Fruit fly (Drosophila melanogaster) whole organism, adult: ENCODE data around the gene CG5790.

Source experiments
- CG11617 ChIP-seq: fragments of 200-800 bp; sonication (Bioruptor generic); optimal IDR thresholded peaks from 2 replicates; lab custom pipeline; 2017; ENCODE audit warnings: mild to moderate bottlenecking, missing biosample characterization, missing genetic modification reagents, missing genetic modification characterization
- CG12768 ChIP-seq: fragments of 200-800 bp; sonication (Bioruptor generic); optimal IDR thresholded peaks from 2 replicates; lab custom pipeline; 2017; ENCODE audit warnings: missing biosample characterization, missing genetic modification characterization, mild to moderate bottlenecking, moderate library complexity, missing genetic modification reagents
- CG14711 ChIP-seq: fragments of 200-800 bp; sonication (Bioruptor generic); optimal IDR thresholded peaks from 2 replicates; lab custom pipeline; 2018; ENCODE audit warnings: missing biosample characterization, mild to moderate bottlenecking, missing genetic modification characterization, moderate library complexity
- CG1620 ChIP-seq: fragments of 200-800 bp; sonication (Bioruptor generic); optimal IDR thresholded peaks from 2 replicates; lab custom pipeline; 2016; ENCODE audit warnings: missing biosample characterization, missing genetic modification characterization
- CG33017 ChIP-seq: fragments of 200-800 bp; sonication (Bioruptor generic); optimal IDR thresholded peaks from 2 replicates; lab custom pipeline; 2018; ENCODE audit warnings: missing biosample characterization, mild to moderate bottlenecking, missing genetic modification characterization, moderate library complexity
- CG5204 ChIP-seq: fragments of 200-800 bp; sonication (Bioruptor generic); optimal IDR thresholded peaks from 2 replicates; lab custom pipeline; 2016; ENCODE audit warnings: missing biosample characterization, missing genetic modification characterization
- CG7045 ChIP-seq: fragments of 200-800 bp; sonication (Bioruptor generic); optimal IDR thresholded peaks from 2 replicates; lab custom pipeline; 2017; ENCODE audit warnings: missing biosample characterization, mild to moderate bottlenecking, missing genetic modification characterization
- CG7101 ChIP-seq: fragments of 200-800 bp; sonication (Bioruptor generic); optimal IDR thresholded peaks from 2 replicates; lab custom pipeline; 2018; ENCODE audit warnings: missing biosample characterization, mild to moderate bottlenecking, missing genetic modification characterization, moderate library complexity
- Clk ChIP-seq: fragments of 200-800 bp; sonication (Bioruptor generic); optimal IDR thresholded peaks from 2 replicates; lab custom pipeline; 2017; ENCODE audit warnings: missing biosample characterization, missing genetic modification characterization
- Crg-1 ChIP-seq: fragments of 200-800 bp; sonication (Bioruptor generic); optimal IDR thresholded peaks from 2 replicates; lab custom pipeline; 2016; ENCODE audit warnings: missing biosample characterization, missing genetic modification characterization
- Hr96 ChIP-seq: fragments of 200-800 bp; sonication (Bioruptor generic); optimal IDR thresholded peaks from 2 replicates; lab custom pipeline; 2016; ENCODE audit warnings: missing biosample characterization, missing genetic modification characterization
- Mnt ChIP-seq: fragments of 200-800 bp; sonication (Bioruptor generic); optimal IDR thresholded peaks from 2 replicates; lab custom pipeline; 2016; ENCODE audit warnings: missing biosample characterization, mild to moderate bottlenecking, missing genetic modification characterization
- bab1 ChIP-seq: fragments of 200-800 bp; sonication (Bioruptor generic); optimal IDR thresholded peaks from 3 replicates; lab custom pipeline; 2019; ENCODE audit warnings: missing biosample characterization, mild to moderate bottlenecking, missing genetic modification characterization, moderate library complexity
- cic ChIP-seq: fragments of 200-800 bp; sonication (Bioruptor generic); optimal IDR thresholded peaks from 2 replicates; lab custom pipeline; 2017; ENCODE audit warnings: missing biosample characterization, mild to moderate bottlenecking, missing genetic modification characterization, moderate library complexity
- cnc ChIP-seq, 2 experiments: fragments of >200 bp; optimal IDR thresholded peaks; 2 replicates each; lab custom pipeline; 2017
- kay ChIP-seq: fragments of 200-800 bp; sonication (Bioruptor generic); peaks from one replicate; lab custom pipeline; 2016; ENCODE audit warnings: missing biosample characterization, missing genetic modification characterization, borderline replicate concordance
- ovo ChIP-seq: fragments of 200-800 bp; sonication (Bioruptor generic); optimal IDR thresholded peaks from 2 replicates; lab custom pipeline; 2016; ENCODE audit warnings: missing biosample characterization, missing genetic modification characterization
- pad ChIP-seq: fragments of 200-800 bp; sonication (Bioruptor generic); optimal IDR thresholded peaks from 3 replicates; lab custom pipeline; 2017; ENCODE audit warnings: missing biosample characterization, missing genetic modification characterization, mild to moderate bottlenecking, moderate library complexity, missing genetic modification reagents
- tj ChIP-seq: fragments of 200-800 bp; sonication (Bioruptor generic); optimal IDR thresholded peaks from 3 replicates; lab custom pipeline; 2017; ENCODE audit warnings: missing biosample characterization, mild to moderate bottlenecking, missing genetic modification characterization, moderate library complexity
- toe ChIP-seq: fragments of 200-800 bp; sonication (Bioruptor generic); optimal IDR thresholded peaks from 2 replicates; lab custom pipeline; 2016; ENCODE audit warnings: missing biosample characterization, missing genetic modification characterization

Gene CG5790

DNA sequence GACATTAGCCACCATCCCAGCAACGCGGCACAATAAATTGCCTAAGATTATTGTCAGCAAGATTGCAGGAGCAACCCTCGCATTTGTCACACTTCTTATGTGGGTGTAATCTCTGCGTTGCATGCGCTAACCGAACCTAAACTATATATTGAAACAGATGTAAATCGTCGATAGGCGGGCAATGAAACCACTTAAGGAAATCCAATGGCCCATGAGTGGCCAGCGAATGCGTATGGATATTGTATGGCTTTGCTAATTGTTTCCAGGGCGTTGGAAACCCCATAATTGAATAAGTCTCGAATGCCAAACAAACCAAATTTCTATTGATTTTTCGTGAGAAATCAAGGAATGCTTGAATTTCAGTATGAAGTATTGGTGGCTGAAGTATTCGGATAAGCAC, 14.0 kb downstream of the CG5790 start:
- TF ChIP-seq Mnt (GFP tag; lab: Kevin White, UChicago) (no peak), CG33017 (tag; lab: Kevin White, UChicago) (no peak), bab1 (GFP tag; lab: Kevin White, UChicago) (no peak)

dm6 chr2L:18309346-18309745, 14.7 kb downstream of the CG5790 start, which contains the start of gene CG43354:
Gene CG43354 (minus strand): TSS chr2L:18309446.
- TF ChIP-seq Hr96 (GFP tag; lab: Kevin White, UChicago) (no peak), CG12768 (GFP tag; lab: Kevin White, UChicago) (no peak), CG11617 (GFP tag; lab: Kevin White, UChicago) (no peak), kay (GFP tag; lab: Kevin White, UChicago) (no peak), bab1 (GFP tag; lab: Kevin White, UChicago) (no peak), CG5204 (GFP tag; lab: Kevin White, UChicago) (no peak), cnc (optimal IDR thresholded peaks at IDR 0.05; lab: Kevin White, UChicago) (no peak), Mnt (GFP tag; lab: Kevin White, UChicago) (no peak), CG33017 (tag; lab: Kevin White, UChicago) (no peak), CG14711 (tag; lab: Kevin White, UChicago) (no peak), ovo (GFP tag; lab: Kevin White, UChicago) (no peak), Clk (GFP tag; lab: Kevin White, UChicago) (no peak), CG7045 (no peak), cic (GFP tag; lab: Kevin White, UChicago) (no peak), CG7101 (tag; lab: Kevin White, UChicago) (no peak), toe (no peak), pad (no peak), CG1620 (GFP tag; lab: Kevin White, UChicago) (no peak), tj (GFP tag; lab: Kevin White, UChicago) (no peak), Crg-1 (no peak)

DNA sequence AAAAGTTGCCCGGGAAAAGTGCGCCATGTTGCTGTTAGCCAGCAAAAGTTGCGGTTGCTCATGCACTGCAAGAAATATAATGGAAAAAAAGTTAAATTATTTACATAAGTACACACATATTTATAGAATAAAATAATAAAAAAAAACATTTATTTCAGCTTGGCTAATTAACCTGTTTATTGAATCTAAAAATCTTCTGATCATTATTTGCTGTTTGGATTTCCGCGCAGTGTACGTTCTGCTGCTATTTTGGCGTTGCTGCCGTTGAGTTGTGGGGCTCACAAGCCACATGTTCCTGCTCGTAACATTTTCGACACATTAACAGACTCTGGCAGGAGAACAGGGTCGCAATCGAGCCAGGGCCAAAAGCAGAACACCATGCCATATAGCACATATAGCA, 15.8 kb downstream of the CG5790 start:
- TF ChIP-seq tj (GFP tag; lab: Kevin White, UChicago) = no peak
- no peak for TF ChIP-seq Crg-1
- no peak for TF ChIP-seq CG7045
- no peak for TF ChIP-seq Hr96 (GFP tag; lab: Kevin White, UChicago)
- TF ChIP-seq bab1 (GFP tag; lab: Kevin White, UChicago) = no peak
- TF ChIP-seq ovo (GFP tag; lab: Kevin White, UChicago) = no peak
- TF ChIP-seq CG7101 (tag; lab: Kevin White, UChicago) = no peak
- TF ChIP-seq CG14711 (tag; lab: Kevin White, UChicago) = no peak
- TF ChIP-seq pad = no peak

DNA sequence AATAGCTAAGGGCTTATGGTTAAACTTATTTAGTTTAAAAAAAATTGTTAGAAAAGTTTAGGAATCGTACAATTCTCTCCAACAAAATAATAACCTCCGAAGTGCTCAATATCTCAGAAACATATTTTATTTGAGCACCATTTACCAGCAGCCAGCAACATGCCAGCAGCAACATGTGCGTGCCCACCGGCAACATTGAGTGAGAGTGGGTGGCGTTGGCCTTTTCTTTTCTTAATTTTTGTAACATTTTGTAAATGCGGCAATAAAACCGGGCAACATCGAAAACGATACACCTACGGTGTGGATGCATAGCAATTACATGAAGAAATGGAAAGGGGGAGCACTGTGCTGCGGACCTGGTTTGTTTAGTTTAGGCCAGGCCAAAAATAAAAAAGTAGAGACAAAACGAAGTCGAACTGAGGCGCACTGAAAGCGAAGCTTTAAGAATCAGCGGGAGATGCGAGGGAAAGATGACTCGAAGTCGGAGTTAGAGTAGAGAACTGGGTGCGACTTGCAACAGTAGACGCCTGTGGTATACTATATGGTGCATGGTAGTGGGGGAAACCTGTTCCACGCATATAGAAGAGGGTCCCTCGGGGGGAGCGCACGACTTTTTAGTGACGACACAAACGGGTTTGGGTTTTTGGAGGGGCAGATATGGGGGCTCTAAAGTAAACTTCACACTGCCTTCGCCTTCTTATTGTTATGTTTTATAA, 17.1 kb downstream of the CG5790 start:
- TF ChIP-seq CG5204 (GFP tag; lab: Kevin White, UChicago) = no peak
- TF ChIP-seq cnc (optimal IDR thresholded peaks at IDR 0.05; lab: Kevin White, UChicago) = no peak
- no peak for TF ChIP-seq kay (GFP tag; lab: Kevin White, UChicago)
- TF ChIP-seq CG11617 (GFP tag; lab: Kevin White, UChicago) = no peak
- TF ChIP-seq CG12768 (GFP tag; lab: Kevin White, UChicago) = no peak
- no peak for TF ChIP-seq CG7045
- no peak for TF ChIP-seq Mnt (GFP tag; lab: Kevin White, UChicago)
- no peak for TF ChIP-seq Clk (GFP tag; lab: Kevin White, UChicago)
- TF ChIP-seq CG1620 (GFP tag; lab: Kevin White, UChicago) = no peak
- TF ChIP-seq cic (GFP tag; lab: Kevin White, UChicago) = no peak
- no peak for TF ChIP-seq CG14711 (tag; lab: Kevin White, UChicago)
- no peak for TF ChIP-seq Hr96 (GFP tag; lab: Kevin White, UChicago)

DNA sequence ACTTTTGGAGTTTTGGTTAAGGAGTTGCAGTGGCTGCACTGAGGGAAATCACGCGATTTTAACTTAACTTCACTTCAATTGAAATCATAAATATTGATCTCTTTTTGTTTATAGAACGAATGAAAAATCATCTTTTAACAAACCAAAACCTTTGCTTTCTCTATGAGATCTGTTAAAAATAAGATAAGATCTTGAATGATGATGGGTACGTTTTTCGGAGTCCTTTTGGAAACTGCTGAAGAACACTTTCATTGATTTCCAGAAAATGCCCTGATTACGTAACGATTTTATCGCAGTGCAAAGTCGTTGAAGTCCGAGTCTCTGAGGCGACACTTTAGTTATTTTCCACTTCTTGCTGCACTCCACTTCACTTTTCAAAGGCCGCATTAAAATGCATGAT, 17.7 kb downstream of the CG5790 start:
- TF ChIP-seq CG5204 (GFP tag; lab: Kevin White, UChicago) (no peak), pad (no peak), Clk (GFP tag; lab: Kevin White, UChicago) (no peak), tj (GFP tag; lab: Kevin White, UChicago) (no peak), ovo (GFP tag; lab: Kevin White, UChicago) (no peak), Mnt (GFP tag; lab: Kevin White, UChicago) (no peak)

- peak; percentile 87 for TF ChIP-seq kay (GFP tag; lab: Kevin White, UChicago)
- no peak for TF ChIP-seq CG7045
- no peak for TF ChIP-seq CG33017 (tag; lab: Kevin White, UChicago)
- no peak for TF ChIP-seq Mnt (GFP tag; lab: Kevin White, UChicago)
Measured at dm6 chr2L:18313922-18314712, 19.5 kb downstream of the CG5790 start.
